Worm (Caenorhabditis elegans): ENCODE measurements around the gene trul-1.
A peak's percentile ranks its signal among the peaks of the same experiment; 100 is the strongest.

Gene trul-1

DNA sequence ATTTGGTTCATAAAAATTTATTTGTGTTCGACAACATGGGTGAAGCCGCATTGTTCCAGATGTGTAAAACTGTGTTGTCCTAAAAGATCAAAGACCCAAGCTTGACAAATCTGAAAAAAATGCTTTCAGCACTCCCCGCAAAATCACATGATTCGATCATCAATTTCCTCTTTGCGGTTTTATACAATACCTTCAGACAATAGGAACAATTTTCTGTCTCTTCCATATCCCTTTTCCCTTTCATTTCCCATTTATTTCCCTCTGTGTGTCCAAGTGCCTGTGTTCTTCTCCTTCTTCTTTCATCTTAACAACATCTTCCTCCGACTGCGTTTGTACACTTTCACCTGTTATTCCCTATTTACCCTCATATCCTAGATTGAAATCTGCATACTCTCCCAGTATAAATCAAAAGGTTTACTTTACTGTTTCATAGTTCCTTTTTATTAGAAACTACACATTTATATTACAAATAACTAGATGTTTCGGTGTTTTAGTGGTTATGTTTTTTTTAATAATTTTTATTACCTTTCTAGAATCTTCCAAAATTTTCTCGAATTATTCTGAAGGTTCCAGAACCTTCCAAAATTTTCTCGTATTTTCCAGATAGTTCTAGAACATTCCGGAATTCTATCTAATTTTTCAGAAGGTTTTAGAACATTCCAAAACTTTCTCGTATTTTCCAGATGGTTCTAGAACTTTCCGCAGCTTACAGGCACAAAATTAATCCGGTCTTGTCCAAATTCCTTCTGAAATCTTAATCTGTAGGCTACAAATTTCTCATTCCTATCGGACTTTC, 18.8 kb upstream of the trul-1 start, which contains the start of gene K01A2.5:
TSS of gene K01A2.5 (plus strand) at position 297 of the 796 bp plus-strand sequence.
- peak; percentile 40 for TF ChIP-seq unc-62 (GFP tag; optimal IDR thresholded peaks at IDR 0.05)
- TF ChIP-seq mls-2 (tag; optimal IDR thresholded peaks at IDR 0.05) = no peak
- TF ChIP-seq ztf-11 (tag; optimal IDR thresholded peaks at IDR 0.05) = no peak
- TF ChIP-seq blmp-1 (tag; optimal IDR thresholded peaks at IDR 0.05) = peak; percentile 95
- TF ChIP-seq ceh-39 (tag; optimal IDR thresholded peaks at IDR 0.05) = no peak

DNA sequence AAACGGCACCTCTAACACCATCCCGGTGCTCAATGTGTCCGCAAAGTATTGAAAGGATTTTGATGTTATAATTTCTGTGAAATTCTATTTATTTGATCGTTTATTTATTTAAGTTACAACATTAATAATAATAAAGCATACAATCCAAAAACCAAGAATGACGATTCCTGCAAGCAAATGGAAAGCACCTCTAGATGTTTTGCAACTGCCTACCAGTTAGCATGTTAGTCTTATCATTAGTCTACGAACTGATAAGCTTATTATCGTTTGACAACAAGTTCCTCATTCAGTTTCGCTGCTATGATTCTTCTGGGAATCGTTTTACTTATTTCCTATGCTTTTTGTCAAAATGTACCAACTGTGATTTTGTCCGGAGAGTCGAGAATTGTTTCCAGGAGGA, 17.3 kb upstream of the trul-1 start, which contains the start of gene K01A2.6:
TSS of gene K01A2.6 (plus strand) at position 301 of the 400 bp plus-strand sequence.
- TF ChIP-seq ztf-11 (tag; optimal IDR thresholded peaks at IDR 0.05) (no peak), drap-1 (GFP tag; optimal IDR thresholded peaks at IDR 0.05) (no peak), nhr-76 (tag; optimal IDR thresholded peaks at IDR 0.05) (no peak), bed-3 (GFP tag; optimal IDR thresholded peaks at IDR 0.05) (no peak), unc-39 (tag; optimal IDR thresholded peaks at IDR 0.05) (no peak), pha-4 (tag; optimal IDR thresholded peaks at IDR 0.05) (no peak), lsy-2 (tag; optimal IDR thresholded peaks at IDR 0.05) (no peak), zip-8 (tag; optimal IDR thresholded peaks at IDR 0.05) (no peak), hlh-1 (tag; optimal IDR thresholded peaks at IDR 0.05) (no peak), mab-5 (tag; optimal IDR thresholded peaks at IDR 0.05) (no peak)

DNA sequence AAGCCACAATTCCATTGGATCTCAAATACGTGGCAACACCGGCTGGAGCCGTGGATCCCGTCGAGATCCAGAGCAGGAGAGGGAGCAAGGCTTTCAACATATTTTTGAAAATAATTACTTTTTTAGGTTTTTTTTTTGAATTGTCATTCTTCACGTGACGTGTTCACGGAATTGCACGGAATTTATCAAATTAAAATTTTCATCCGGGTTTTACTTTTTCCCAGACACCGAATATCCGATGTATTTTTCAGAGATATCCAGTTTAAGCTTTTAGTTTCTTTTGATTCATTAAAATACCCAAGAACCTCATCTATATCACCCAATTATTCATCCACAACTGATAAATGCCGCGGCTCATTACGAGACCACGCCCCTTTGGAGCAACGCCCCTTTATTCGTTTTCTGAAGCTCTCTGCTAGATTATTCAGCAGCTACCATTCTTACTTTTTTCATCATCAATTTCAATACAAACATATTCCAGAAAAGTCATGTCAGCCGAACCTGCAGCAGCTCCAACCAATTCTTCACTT, 14.6 kb upstream of the trul-1 start, which contains the start of the genes clec-117 and B0432.1:
TSS of gene clec-117 (minus strand) at position 101 of the 530 bp plus-strand sequence.
TSS of gene B0432.1 (plus strand) at position 480 of the 530 bp plus-strand sequence.
- no peak for TF ChIP-seq lsy-2 (tag; optimal IDR thresholded peaks at IDR 0.05)

DNA sequence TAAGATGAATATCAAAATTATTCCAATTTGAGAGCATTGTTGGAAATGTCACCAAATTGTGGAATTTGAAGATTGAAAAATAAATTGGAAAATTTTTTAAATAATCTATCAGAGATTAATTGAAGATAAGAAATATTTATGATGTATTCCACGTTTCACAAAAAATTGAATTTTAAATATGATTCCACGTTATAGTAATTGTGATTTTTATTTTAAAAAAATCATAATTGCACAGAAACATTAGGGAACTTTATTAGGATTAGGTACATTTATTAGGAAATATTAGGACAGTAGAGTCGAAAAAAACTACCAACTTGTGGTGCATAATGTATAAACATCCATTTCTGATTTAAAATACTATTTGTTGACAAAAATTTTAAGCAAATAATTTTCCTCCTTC, 12.2 kb upstream of the trul-1 start, which contains the start of gene B0432.11:
TSS of gene B0432.11 (minus strand) at position 101 of the 400 bp plus-strand sequence.
- TF ChIP-seq nhr-2 (tag; optimal IDR thresholded peaks at IDR 0.05) = no peak
- no peak for TF ChIP-seq elt-1 (tag; optimal IDR thresholded peaks at IDR 0.05; ENCODE audit: borderline replicate concordance, insufficient read depth)
- no peak for TF ChIP-seq ham-2 (GFP tag; optimal IDR thresholded peaks at IDR 0.05)
- TF ChIP-seq drap-1 (GFP tag; optimal IDR thresholded peaks at IDR 0.05) = no peak
- TF ChIP-seq sem-2 (GFP tag; optimal IDR thresholded peaks at IDR 0.05) = no peak
- no peak for TF ChIP-seq lin-13 (tag; optimal IDR thresholded peaks at IDR 0.05)
- no peak for TF ChIP-seq unc-120 (tag; optimal IDR thresholded peaks at IDR 0.05; ENCODE audit: poor library complexity, severe bottlenecking)
- TF ChIP-seq bed-3 (GFP tag; optimal IDR thresholded peaks at IDR 0.05) = no peak
- no peak for TF ChIP-seq nhr-237 (tag; optimal IDR thresholded peaks at IDR 0.05)
- no peak for TF ChIP-seq nhr-28 (tag; optimal IDR thresholded peaks at IDR 0.05)
- TF ChIP-seq ceh-43 (GFP tag; optimal IDR thresholded peaks at IDR 0.05) = no peak
- TF ChIP-seq ztf-11 (tag; optimal IDR thresholded peaks at IDR 0.05) = no peak
- no peak for TF ChIP-seq pha-4 (tag; optimal IDR thresholded peaks at IDR 0.05)

DNA sequence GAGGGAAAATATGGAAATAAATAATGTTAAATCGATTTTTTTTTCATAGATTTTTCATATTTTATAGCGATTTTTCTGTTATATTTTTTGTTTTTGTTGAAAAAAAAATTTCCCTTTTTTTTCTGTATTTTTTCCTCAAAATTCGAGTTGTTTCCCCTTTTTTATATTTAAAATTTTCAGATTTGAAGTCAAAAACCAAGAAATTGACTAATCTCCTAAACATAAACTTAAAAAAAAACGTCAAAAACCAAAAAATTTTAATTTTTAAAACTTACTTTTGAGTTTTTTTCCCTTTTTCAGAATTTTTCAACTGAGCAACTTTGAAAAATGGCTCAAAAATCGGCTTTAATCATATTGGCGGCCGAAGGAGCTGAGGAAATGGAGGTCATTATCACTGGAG, 7.9 kb upstream of the trul-1 start, which contains the start of gene djr-1.1:
TSS of gene djr-1.1 (plus strand) at position 301 of the 400 bp plus-strand sequence.
- TF ChIP-seq cnd-1 (tag; optimal IDR thresholded peaks at IDR 0.05) (no peak), nhr-12 (tag; optimal IDR thresholded peaks at IDR 0.05) (no peak), flh-1 (GFP tag; optimal IDR thresholded peaks at IDR 0.05) (no peak), drap-1 (GFP tag; optimal IDR thresholded peaks at IDR 0.05) (no peak), pha-4 (tag; optimal IDR thresholded peaks at IDR 0.05) (no peak), nhr-76 (tag; optimal IDR thresholded peaks at IDR 0.05) (no peak), elt-3 (tag; optimal IDR thresholded peaks at IDR 0.05) (no peak), zip-8 (tag; optimal IDR thresholded peaks at IDR 0.05) (no peak), nhr-28 (tag; optimal IDR thresholded peaks at IDR 0.05) (no peak), nhr-237 (tag; optimal IDR thresholded peaks at IDR 0.05) (no peak)

DNA sequence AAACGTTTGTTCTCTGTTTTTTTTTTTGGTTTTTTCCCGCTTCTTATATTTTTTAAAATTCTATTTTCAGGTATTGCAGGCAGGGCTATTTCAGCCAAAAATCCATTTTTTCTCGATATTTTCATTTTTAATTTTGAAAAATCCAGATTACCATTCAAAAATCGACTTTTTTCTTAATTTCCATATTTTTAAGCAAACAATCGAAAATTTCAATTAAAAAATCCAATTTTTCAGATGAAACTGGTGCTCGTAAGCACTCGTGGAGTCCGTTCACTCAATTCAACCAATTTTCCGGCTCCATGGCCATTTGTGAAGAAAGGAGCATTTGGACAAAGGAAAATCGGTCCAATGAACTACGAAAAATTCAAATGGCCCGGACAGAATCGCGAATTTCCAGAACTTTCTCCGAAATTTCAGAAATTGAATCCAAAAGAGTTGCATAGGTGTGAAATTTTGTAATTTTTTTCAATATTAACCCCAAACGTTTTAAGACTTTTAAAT, 6.4 kb upstream of the trul-1 start, which contains the start of gene mrpl-41:
TSS of gene mrpl-41 (plus strand) at position 235 of the 501 bp plus-strand sequence.
- TF ChIP-seq lin-32 (GFP tag; optimal IDR thresholded peaks at IDR 0.05) (no peak), unc-39 (tag; optimal IDR thresholded peaks at IDR 0.05) (no peak), ceh-43 (GFP tag; optimal IDR thresholded peaks at IDR 0.05) (no peak), elt-1 (tag; optimal IDR thresholded peaks at IDR 0.05; ENCODE audit: borderline replicate concordance, insufficient read depth) (no peak), zip-8 (tag; optimal IDR thresholded peaks at IDR 0.05) (no peak), lsy-2 (tag; optimal IDR thresholded peaks at IDR 0.05) (no peak)

Data from whole organism, mixed stage, embryonic.